Fruit fly (Drosophila melanogaster) whole organism, prepupa: ENCODE data around the gene CG6409.
A peak's percentile ranks its signal among the peaks of the same experiment; 100 is the strongest.

Source experiments
- Blimp-1 ChIP-seq: fragments of 200-800 bp; sonication (Bioruptor generic); optimal IDR thresholded peaks from 3 replicates; lab custom pipeline; 2017; ENCODE audit warnings: missing biosample characterization, missing genetic modification characterization, mild to moderate bottlenecking, moderate library complexity, missing genetic modification reagents
- CG10631 ChIP-seq: fragments of 200-800 bp; sonication (Bioruptor generic); optimal IDR thresholded peaks from 2 replicates; lab custom pipeline; 2016; ENCODE audit warnings: missing biosample characterization, missing genetic modification characterization
- CG11762 ChIP-seq: fragments of 200-800 bp; sonication (Bioruptor generic); optimal IDR thresholded peaks from 3 replicates; lab custom pipeline; 2016; ENCODE audit warnings: missing biosample characterization, missing genetic modification characterization; ENCODE audit not compliant: insufficient read depth
- CG11902 ChIP-seq: fragments of 200-800 bp; sonication (Bioruptor generic); optimal IDR thresholded peaks from 3 replicates; lab custom pipeline; 2016; ENCODE audit warnings: missing biosample characterization, missing genetic modification characterization
- CG15336 ChIP-seq: fragments of 200-800 bp; sonication (Bioruptor generic); IDR thresholded peaks from 2 replicates; pipeline ENCODE4 v1.3.6; 2022; ENCODE audit warnings: missing biosample characterization, missing genetic modification characterization
- CG1621 ChIP-seq: fragments of 200-800 bp; sonication (Bioruptor generic); optimal IDR thresholded peaks from 3 replicates; lab custom pipeline; 2018; ENCODE audit warnings: missing biosample characterization, mild to moderate bottlenecking, missing genetic modification characterization
- CG16779 ChIP-seq: fragments of 200-800 bp; sonication (Bioruptor generic); optimal IDR thresholded peaks from 3 replicates; lab custom pipeline; 2017; ENCODE audit warnings: missing biosample characterization, mild to moderate bottlenecking, missing genetic modification characterization
- CG3032 ChIP-seq: fragments of 200-800 bp; optimal IDR thresholded peaks from 2 replicates; lab custom pipeline; 2019; ENCODE audit warnings: missing biosample characterization, mild to moderate bottlenecking, missing genetic modification characterization, moderate library complexity
- CG31627 ChIP-seq: fragments of 200-800 bp; sonication (Bioruptor generic); optimal IDR thresholded peaks from 3 replicates; lab custom pipeline; 2016; ENCODE audit warnings: missing biosample characterization, missing genetic modification characterization
- CG32006 ChIP-seq: fragments of 200-800 bp; sonication (Bioruptor generic); optimal IDR thresholded peaks from 3 replicates; lab custom pipeline; 2017; ENCODE audit warnings: missing biosample characterization, mild to moderate bottlenecking, missing genetic modification characterization
- CG3919 ChIP-seq: fragments of 200-800 bp; sonication (Bioruptor generic); optimal IDR thresholded peaks from 3 replicates; lab custom pipeline; 2016; ENCODE audit warnings: missing biosample characterization, missing genetic modification characterization
- CG4318 ChIP-seq: fragments of 200-800 bp; sonication (Bioruptor generic); optimal IDR thresholded peaks from 3 replicates; lab custom pipeline; 2017; ENCODE audit warnings: missing biosample characterization, mild to moderate bottlenecking, missing genetic modification characterization
- CG6163 ChIP-seq: fragments of 200-800 bp; sonication (Bioruptor generic); IDR thresholded peaks from 3 replicates; pipeline ENCODE4 v1.3.6; 2022; ENCODE audit warnings: missing biosample characterization, missing genetic modification characterization
- CG6276 ChIP-seq: fragments of 200-800 bp; sonication (Bioruptor generic); optimal IDR thresholded peaks from 2 replicates; lab custom pipeline; 2017; ENCODE audit warnings: missing biosample characterization, mild to moderate bottlenecking, missing genetic modification characterization
- CG6808 ChIP-seq: fragments of 200-800 bp; sonication (Bioruptor generic); optimal IDR thresholded peaks from 3 replicates; lab custom pipeline; 2017; ENCODE audit warnings: missing biosample characterization, missing genetic modification characterization, mild to moderate bottlenecking, moderate library complexity, missing genetic modification reagents
- CG8319 ChIP-seq: fragments of 200-800 bp; sonication (Bioruptor generic); optimal IDR thresholded peaks from 3 replicates; lab custom pipeline; 2016; ENCODE audit warnings: missing biosample characterization, missing genetic modification characterization
- CG8632 ChIP-seq: fragments of 200-800 bp; sonication (Bioruptor generic); optimal IDR thresholded peaks from 3 replicates; lab custom pipeline; 2016; ENCODE audit warnings: missing biosample characterization, missing genetic modification characterization
- CG9139 ChIP-seq: fragments of 200-800 bp; sonication (Bioruptor generic); optimal IDR thresholded peaks from 3 replicates; lab custom pipeline; 2017; ENCODE audit warnings: missing biosample characterization, mild to moderate bottlenecking, missing genetic modification characterization
- Eip75B ChIP-seq: fragments of 200-800 bp; sonication (Bioruptor generic); optimal IDR thresholded peaks from 3 replicates; lab custom pipeline; 2016; ENCODE audit warnings: missing biosample characterization, missing genetic modification characterization
- Hr39 ChIP-seq: fragments of 200-800 bp; sonication (Bioruptor generic); optimal IDR thresholded peaks from 2 replicates; lab custom pipeline; 2016; ENCODE audit warnings: missing biosample characterization, missing genetic modification characterization
- Lpt ChIP-seq: fragments of 200-800 bp; sonication (Bioruptor generic); optimal IDR thresholded peaks from 3 replicates; lab custom pipeline; 2016; ENCODE audit warnings: missing biosample characterization, missing genetic modification characterization
- OdsH ChIP-seq: fragments of 200-800 bp; sonication (Bioruptor generic); optimal IDR thresholded peaks from 3 replicates; lab custom pipeline; 2016; ENCODE audit warnings: missing biosample characterization, missing genetic modification characterization
- Smox ChIP-seq: fragments of 200-800 bp; sonication (Bioruptor generic); optimal IDR thresholded peaks from 3 replicates; lab custom pipeline; 2016; ENCODE audit warnings: missing biosample characterization, missing genetic modification characterization
- Sox14 ChIP-seq: fragments of 200-800 bp; sonication (Bioruptor generic); optimal IDR thresholded peaks from 3 replicates; lab custom pipeline; 2016; ENCODE audit warnings: missing biosample characterization, missing genetic modification characterization
- achi ChIP-seq: fragments of 200-800 bp; sonication (Bioruptor generic); optimal IDR thresholded peaks from 3 replicates; lab custom pipeline; 2016; ENCODE audit warnings: missing biosample characterization, missing genetic modification characterization
- dsx ChIP-seq: fragments of 200-800 bp; optimal IDR thresholded peaks from 3 replicates; lab custom pipeline; 2019; ENCODE audit warnings: missing biosample characterization, mild to moderate bottlenecking, missing genetic modification characterization, moderate library complexity; ENCODE audit not compliant: poor library complexity, severe bottlenecking
- esn ChIP-seq: fragments of 200-800 bp; sonication (Bioruptor generic); optimal IDR thresholded peaks from 2 replicates; lab custom pipeline; 2016; ENCODE audit warnings: missing biosample characterization, mild to moderate bottlenecking, missing genetic modification characterization, moderate library complexity
- fd59A ChIP-seq: fragments of 200-800 bp; sonication (Bioruptor generic); optimal IDR thresholded peaks from 2 replicates; lab custom pipeline; 2017; ENCODE audit warnings: missing biosample characterization, mild to moderate bottlenecking, missing genetic modification characterization, missing genetic modification reagents
- fd85E ChIP-seq: fragments of 200-800 bp; sonication (Bioruptor generic); optimal IDR thresholded peaks from 3 replicates; lab custom pipeline; 2016; ENCODE audit warnings: missing biosample characterization, missing genetic modification characterization
- fkh ChIP-seq: fragments of 200-800 bp; sonication (Bioruptor generic); optimal IDR thresholded peaks from 3 replicates; lab custom pipeline; 2017; ENCODE audit warnings: missing biosample characterization, mild to moderate bottlenecking, missing genetic modification characterization, moderate library complexity
- pdm3 ChIP-seq: fragments of 200-800 bp; sonication (Bioruptor generic); optimal IDR thresholded peaks from 3 replicates; lab custom pipeline; 2016; ENCODE audit warnings: missing biosample characterization, missing genetic modification characterization
- salr ChIP-seq, 2 experiments: fragments of 200-800 bp; sonication (Bioruptor generic); optimal IDR thresholded peaks; 3 replicates each; lab custom pipeline; 2016 to 2018; ENCODE audit warnings: missing biosample characterization in 2 of 2, missing genetic modification characterization in 2 of 2, mild to moderate bottlenecking in 1 of 2
- spab ChIP-seq: fragments of 200-800 bp; sonication (Bioruptor generic); optimal IDR thresholded peaks from 2 replicates; lab custom pipeline; 2017; ENCODE audit warnings: missing biosample characterization, mild to moderate bottlenecking, missing genetic modification characterization, missing genetic modification reagents
- topi ChIP-seq: fragments of 200-800 bp; sonication (Bioruptor generic); optimal IDR thresholded peaks from 3 replicates; lab custom pipeline; 2016; ENCODE audit warnings: missing biosample characterization, missing genetic modification characterization

Gene CG6409

DNA sequence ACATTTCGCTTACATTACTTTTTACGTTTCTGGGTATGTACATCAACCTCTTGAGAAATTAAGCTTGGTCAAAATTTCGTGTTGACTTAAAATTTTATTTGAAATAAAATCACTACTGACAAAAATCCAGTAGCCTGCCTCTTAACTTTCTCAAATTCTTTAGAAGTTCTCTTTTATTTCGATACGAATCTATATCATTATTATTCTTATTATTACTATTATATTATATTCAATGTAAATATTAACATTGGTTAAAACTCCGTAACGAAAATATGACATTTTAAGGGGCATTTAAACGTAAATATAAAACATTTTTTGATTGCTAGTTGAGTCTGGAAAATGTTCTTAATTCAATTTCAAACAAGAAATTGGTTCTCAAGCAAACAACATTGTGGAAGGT, 4.2 kb upstream of the CG6409 start, which contains the start of gene OXA1L:
OXA1L (minus strand) TSS at position 101 of the 400 bp plus-strand sequence.
- TF ChIP-seq CG11902 (GFP tag; lab: Kevin White, UChicago) = no peak
- TF ChIP-seq Sox14 (GFP tag; lab: Kevin White, UChicago) = no peak
- no peak for TF ChIP-seq CG8632
- TF ChIP-seq CG15336 (GFP tag; lab: Robert Waterston, UW) = no peak
- TF ChIP-seq CG9139 (GFP tag; lab: Kevin White, UChicago) = no peak
- TF ChIP-seq fd85E (GFP tag; lab: Kevin White, UChicago) = no peak
- TF ChIP-seq Hr39 (GFP tag; lab: Kevin White, UChicago) = no peak
- TF ChIP-seq Eip75B = no peak
- no peak for TF ChIP-seq achi (GFP tag; lab: Kevin White, UChicago)
- no peak for TF ChIP-seq CG4318 (GFP tag; lab: Kevin White, UChicago)
- no peak for TF ChIP-seq esn (GFP tag; lab: Kevin White, UChicago)
- no peak for TF ChIP-seq CG10631 (GFP tag; lab: Kevin White, UChicago)
- no peak for TF ChIP-seq dsx (GFP tag; lab: Kevin White, UChicago)
- no peak for TF ChIP-seq fd59A (GFP tag; lab: Kevin White, UChicago)
- no peak for TF ChIP-seq CG32006 (GFP tag; lab: Kevin White, UChicago)
- no peak for TF ChIP-seq Smox
- TF ChIP-seq CG31627 (GFP tag; lab: Kevin White, UChicago) = no peak
- no peak for TF ChIP-seq CG6276 (GFP tag; lab: Kevin White, UChicago)
- TF ChIP-seq CG6808 (GFP tag; lab: Kevin White, UChicago) = no peak
- TF ChIP-seq CG11762 = no peak

DNA sequence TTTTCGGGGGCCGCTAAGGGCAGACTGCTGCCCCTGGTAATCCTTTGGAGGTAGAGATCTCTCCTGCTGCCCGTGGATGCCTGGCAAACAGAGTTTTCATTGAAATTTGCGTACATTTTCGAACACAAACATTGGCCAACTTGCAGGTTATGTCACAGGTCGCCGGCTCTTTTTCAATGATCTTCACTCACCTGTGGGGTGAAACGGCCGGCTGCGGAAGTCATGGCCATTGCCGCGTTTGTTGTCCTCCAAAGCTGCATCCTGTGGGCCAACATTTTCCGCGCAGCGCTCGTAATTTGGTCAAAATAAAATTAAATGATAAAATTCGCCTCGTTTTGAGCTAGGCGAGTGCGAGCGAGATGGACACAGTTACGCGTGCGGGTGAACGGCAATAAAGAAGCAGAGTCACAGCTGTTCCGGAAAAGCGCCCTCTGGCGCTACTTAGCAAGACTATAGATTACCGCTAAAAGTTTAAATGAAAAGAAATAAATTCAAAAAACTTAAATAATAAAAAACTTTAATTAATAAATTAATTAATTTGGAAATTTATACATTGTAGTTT, 3.6 kb upstream of the CG6409 start:
- TF ChIP-seq CG3919 (GFP tag; lab: Kevin White, UChicago) (no peak), salr (GFP tag; optimal IDR thresholded peaks at IDR 0.05; lab: Kevin White, UChicago) (no peak), CG8632 (no peak), CG8319 (GFP tag; lab: Kevin White, UChicago) (no peak), fd85E (GFP tag; lab: Kevin White, UChicago) (no peak), fkh (no peak)

DNA sequence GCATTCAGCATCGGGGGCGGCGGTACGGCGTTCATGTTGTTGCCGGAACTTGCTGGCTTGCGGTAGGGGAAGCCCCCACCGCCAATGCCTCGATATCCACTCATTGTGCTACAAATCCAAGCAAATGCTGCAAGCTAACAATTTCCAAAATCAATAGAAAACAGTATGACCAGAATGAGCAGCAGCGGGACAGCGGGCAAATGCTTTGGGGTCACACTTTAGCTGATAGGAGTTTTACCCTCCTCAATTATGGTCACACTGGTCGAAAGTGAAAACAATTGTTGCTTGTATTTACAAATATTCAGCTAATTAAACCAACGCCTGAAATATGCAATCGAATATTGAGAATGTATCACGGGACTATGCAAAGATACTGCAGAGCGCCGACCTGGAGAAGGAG, 3.3 kb downstream of the CG6409 start, which contains the start of the genes CG6418 and Blos4:
CG6418 (minus strand) TSS at position 196 of the 400 bp plus-strand sequence.
Blos4 (plus strand) TSS at position 244 of the 400 bp plus-strand sequence.
- TF ChIP-seq Blimp-1 (GFP tag; lab: Kevin White, UChicago) = peak; percentile 79
- TF ChIP-seq CG32006 (GFP tag; lab: Kevin White, UChicago) = no peak
- TF ChIP-seq Sox14 (GFP tag; lab: Kevin White, UChicago) = peak; percentile 11

DNA sequence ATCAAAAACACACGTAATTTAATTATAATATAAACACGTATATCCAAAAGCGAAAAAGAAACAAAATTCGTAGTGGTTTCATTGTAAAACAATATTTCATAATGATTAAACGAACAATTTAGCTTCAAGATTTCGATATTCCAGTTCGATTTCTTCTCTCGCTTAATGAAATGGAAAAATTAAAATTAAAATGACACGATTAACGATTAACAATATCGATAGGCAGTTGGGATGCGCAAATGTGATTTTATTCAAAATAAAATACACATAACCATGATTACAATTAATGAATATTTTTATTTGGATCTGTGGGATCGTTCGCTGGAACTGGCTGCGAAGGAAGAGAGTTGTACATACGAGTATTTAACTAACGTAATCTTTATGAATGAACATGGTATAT, 6.2 kb downstream of the CG6409 start:
- no peak for TF ChIP-seq esn (GFP tag; lab: Kevin White, UChicago)
- TF ChIP-seq CG3032 (tag; lab: Kevin White, UChicago) = no peak
- no peak for TF ChIP-seq spab (GFP tag; lab: Kevin White, UChicago)
- no peak for TF ChIP-seq pdm3 (GFP tag; lab: Kevin White, UChicago)
- TF ChIP-seq CG1621 (tag; lab: Kevin White, UChicago) = no peak
- no peak for TF ChIP-seq CG6276 (GFP tag; lab: Kevin White, UChicago)
- TF ChIP-seq fkh = no peak
- TF ChIP-seq achi (GFP tag; lab: Kevin White, UChicago) = no peak
- TF ChIP-seq Eip75B = no peak
- no peak for TF ChIP-seq fd85E (GFP tag; lab: Kevin White, UChicago)
- TF ChIP-seq Lpt = no peak
- no peak for TF ChIP-seq CG16779 (tag; lab: Kevin White, UChicago)
- TF ChIP-seq CG8319 (GFP tag; lab: Kevin White, UChicago) = no peak
- no peak for TF ChIP-seq salr (GFP tag; optimal IDR thresholded peaks at IDR 0.05; lab: Kevin White, UChicago)
- TF ChIP-seq topi (GFP tag; lab: Kevin White, UChicago) = no peak
- no peak for TF ChIP-seq CG6163 (GFP tag; lab: Robert Waterston, UW)
- TF ChIP-seq CG8632 = no peak
- no peak for TF ChIP-seq OdsH (GFP tag; lab: Kevin White, UChicago)
